Worm (Caenorhabditis elegans) whole organism, L1 larva: Measurements from ENCODE around the gene hrg-4.

Source experiments
- aha-1 ChIP-seq: fragments of 150-350 bp; optimal IDR thresholded peaks from 2 replicates; lab custom pipeline; 2014; ENCODE audit warnings: missing biosample characterization, missing genetic modification characterization
- jun-1 ChIP-seq: fragments of 150-350 bp; optimal IDR thresholded peaks from 2 replicates; lab custom pipeline; 2014; ENCODE audit warnings: missing biosample characterization, missing genetic modification reagents, missing genetic modification characterization
- nhr-12 ChIP-seq: sonication (generic microtip); optimal IDR thresholded peaks from 2 replicates; lab custom pipeline; 2017; ENCODE audit warnings: missing biosample characterization, missing genetic modification characterization
- skn-1 ChIP-seq: fragments of 150-350 bp; optimal IDR thresholded peaks from 2 replicates; lab custom pipeline; 2014; ENCODE audit warnings: missing biosample characterization, missing genetic modification characterization
- sptf-1 ChIP-seq: fragments of 150-350 bp; optimal IDR thresholded peaks from 2 replicates; lab custom pipeline; 2014; ENCODE audit warnings: missing biosample characterization, missing genetic modification characterization
- unc-62 ChIP-seq: fragments of 150-350 bp; optimal IDR thresholded peaks from 2 replicates; lab custom pipeline; 2014; ENCODE audit warnings: missing biosample characterization, missing genetic modification reagents, missing genetic modification characterization

- TF ChIP-seq jun-1 (tag; lab: Kevin White, UChicago) (no peak), unc-62 (GFP tag; lab: Kevin White, UChicago) (peak; percentile 61), sptf-1 (tag; lab: Kevin White, UChicago) (no peak), skn-1 (tag; lab: Kevin White, UChicago) (no peak), nhr-12 (no peak), aha-1 (no peak)
These were observed 37.5 kb upstream of the hrg-4 start for ce11 chrIV:11068314-11068713.
